Worm (Caenorhabditis elegans) whole organism, young adult: ENCODE data around the gene T09E8.4.

Source experiments
- C06A6.2 ChIP-seq: fragments of 200-800 bp; sonication (Bioruptor generic); conservative IDR thresholded peaks from 2 replicates; pipeline ENCODE4 v1.3.6; 2022; ENCODE audit warnings: missing genetic modification characterization, missing compliant biosample characterization
- F52B5.7 ChIP-seq: sonication (generic microtip); optimal IDR thresholded peaks from 2 replicates; lab custom pipeline; 2016; ENCODE audit warnings: mild to moderate bottlenecking, missing genetic modification characterization, missing compliant biosample characterization
- F55B11.4 ChIP-seq: sonication (generic microtip); optimal IDR thresholded peaks from 2 replicates; lab custom pipeline; 2016; ENCODE audit warnings: missing compliant biosample characterization, missing genetic modification characterization, borderline replicate concordance; ENCODE audit not compliant: insufficient read depth
- T07F8.4 ChIP-seq: sonication (generic microtip); optimal IDR thresholded peaks from 2 replicates; lab custom pipeline; 2016; ENCODE audit warnings: mild to moderate bottlenecking, missing genetic modification characterization, moderate library complexity, missing compliant biosample characterization
- T26A5.8 ChIP-seq: sonication (generic microtip); optimal IDR thresholded peaks from 2 replicates; lab custom pipeline; 2016; ENCODE audit warnings: missing genetic modification characterization, missing compliant biosample characterization
- Y53F4B.3 ChIP-seq: fragments of 200-800 bp; sonication (Bioruptor generic); IDR thresholded peaks from 2 replicates; pipeline ENCODE4 v1.3.6; 2022; ENCODE audit warnings: missing genetic modification reagents, missing genetic modification characterization, missing compliant biosample characterization
- Y53G8AR.9 ChIP-seq: fragments of 200-800 bp; sonication (Bioruptor generic); conservative IDR thresholded peaks from 2 replicates; pipeline ENCODE4 v1.3.6; 2022; ENCODE audit warnings: missing genetic modification reagents, missing genetic modification characterization, missing compliant biosample characterization
- Y95B8A.8 ChIP-seq: fragments of 200-800 bp; sonication (Bioruptor generic); IDR thresholded peaks from 2 replicates; pipeline ENCODE4 v1.3.6; 2022; ENCODE audit warnings: missing genetic modification reagents, missing genetic modification characterization, missing compliant biosample characterization
- ama-1 ChIP-seq, 3 experiments: fragments of 150-350 bp in 1 of 3; sonication (generic microtip) in 2 of 3; optimal IDR thresholded peaks; 2 replicates each; lab custom pipeline; 2014 to 2018; ENCODE audit warnings: missing biosample characterization in 2 of 3, missing genetic modification characterization in 2 of 3, missing genetic modification reagents in 2 of 3
- aptf-2 ChIP-seq: fragments of 200-800 bp; sonication (Bioruptor generic); conservative IDR thresholded peaks from 2 replicates; pipeline ENCODE4 v1.3.6; 2022; ENCODE audit warnings: missing genetic modification reagents, missing genetic modification characterization, missing compliant biosample characterization
- atf-7 ChIP-seq: sonication (generic microtip); optimal IDR thresholded peaks from 2 replicates; lab custom pipeline; 2017; ENCODE audit warnings: mild to moderate bottlenecking, missing genetic modification characterization, missing compliant biosample characterization
- attf-6 ChIP-seq: fragments of 200-800 bp; sonication (Bioruptor generic); IDR thresholded peaks from 2 replicates; pipeline ENCODE4 v1.3.6; 2022; ENCODE audit warnings: missing genetic modification reagents, missing genetic modification characterization, missing compliant biosample characterization
- cebp-1 ChIP-seq, 2 experiments: fragments of 200-800 bp in 1 of 2; sonication (Bioruptor generic) in 1 of 2; sonication (generic microtip) in 1 of 2; IDR thresholded peaks in 1 of 2; optimal IDR thresholded peaks in 1 of 2; 2 replicates each; pipeline versions ENCODE4 v1.3.6 to Lab custom; 2017 to 2022; ENCODE audit warnings: missing compliant biosample characterization in 2 of 2, missing genetic modification characterization in 2 of 2, mild to moderate bottlenecking in 1 of 2, missing genetic modification reagents in 1 of 2, moderate library complexity in 1 of 2
- cebp-2 ChIP-seq: fragments of 200-800 bp; sonication (Bioruptor generic); IDR thresholded peaks from 2 replicates; pipeline ENCODE4 v1.3.6; 2022; ENCODE audit warnings: missing genetic modification characterization, missing compliant biosample characterization
- ceh-91 ChIP-seq: fragments of 200-800 bp; sonication (Bioruptor generic); IDR thresholded peaks from 2 replicates; pipeline ENCODE4 v1.3.6; 2022; ENCODE audit warnings: missing genetic modification reagents, missing genetic modification characterization, missing compliant biosample characterization
- dox-1 ChIP-seq: fragments of 200-800 bp; sonication (Bioruptor generic); IDR thresholded peaks from 2 replicates; pipeline ENCODE4 v1.3.6; 2022; ENCODE audit warnings: missing genetic modification reagents, missing genetic modification characterization, missing compliant biosample characterization
- efl-1 ChIP-seq: fragments of 150-350 bp; optimal IDR thresholded peaks from 2 replicates; lab custom pipeline; 2014; ENCODE audit warnings: missing biosample characterization, missing genetic modification reagents, missing genetic modification characterization
- gei-17 ChIP-seq: fragments of 200-800 bp; sonication (Bioruptor generic); optimal IDR thresholded peaks from 2 replicates; lab custom pipeline; 2018; ENCODE audit warnings: mild to moderate bottlenecking, missing genetic modification characterization, missing compliant biosample characterization
- let-526 ChIP-seq: fragments of 200-800 bp; sonication (Bioruptor generic); IDR thresholded peaks from 2 replicates; pipeline ENCODE4 v1.3.6; 2022; ENCODE audit warnings: missing genetic modification reagents, missing genetic modification characterization, missing compliant biosample characterization
- lin-40 ChIP-seq: sonication (generic microtip); optimal IDR thresholded peaks from 2 replicates; lab custom pipeline; 2016; ENCODE audit warnings: missing genetic modification characterization, mild to moderate bottlenecking, missing compliant biosample characterization, missing genotype, missing genetic modification reagents
- mcd-1 ChIP-seq: fragments of 200-800 bp; sonication (Bioruptor generic); IDR thresholded peaks from 2 replicates; pipeline ENCODE4 v1.3.6; 2022; ENCODE audit warnings: missing genetic modification reagents, missing genetic modification characterization, missing compliant biosample characterization
- mel-28 ChIP-seq: sonication (generic microtip); optimal IDR thresholded peaks from 2 replicates; lab custom pipeline; 2016; ENCODE audit warnings: borderline replicate concordance, mild to moderate bottlenecking, missing genetic modification characterization, missing compliant biosample characterization
- mxl-1 ChIP-seq: sonication (generic microtip); optimal IDR thresholded peaks from 2 replicates; lab custom pipeline; 2016; ENCODE audit warnings: missing genetic modification characterization, missing compliant biosample characterization
- nfyb-1 ChIP-seq: fragments of 200-800 bp; sonication (Bioruptor generic); IDR thresholded peaks from 2 replicates; pipeline ENCODE4 v1.3.6; 2022; ENCODE audit warnings: missing genetic modification reagents, missing genetic modification characterization, missing compliant biosample characterization
- pha-4 ChIP-seq: fragments of 150-350 bp; sonication (generic microtip); optimal IDR thresholded peaks from 2 replicates; lab custom pipeline; 2014; ENCODE audit warnings: missing biosample characterization, missing genetic modification reagents, missing genetic modification characterization
- rcor-1 ChIP-seq: fragments of 200-800 bp; sonication (Bioruptor generic); IDR thresholded peaks from 2 replicates; pipeline ENCODE4 v1.3.6; 2022; ENCODE audit warnings: missing genetic modification reagents, missing genetic modification characterization, missing compliant biosample characterization
- snpc-3.4 ChIP-seq: sonication (generic microtip); optimal IDR thresholded peaks from 2 replicates; lab custom pipeline; 2017; ENCODE audit warnings: missing genetic modification characterization, mild to moderate bottlenecking, missing compliant biosample characterization, antibody characterized with exemption, moderate library complexity, missing genotype, missing genetic modification reagents
- somi-1 ChIP-seq: fragments of 200-800 bp; sonication (Bioruptor generic); optimal IDR thresholded peaks from 2 replicates; lab custom pipeline; 2018; ENCODE audit warnings: mild to moderate bottlenecking, missing genetic modification characterization, missing compliant biosample characterization
- tbp1 ChIP-seq: fragments of 200-800 bp; sonication (Bioruptor generic); optimal IDR thresholded peaks from 2 replicates; lab custom pipeline; 2018; ENCODE audit warnings: mild to moderate bottlenecking, missing genetic modification characterization, missing compliant biosample characterization
- tbx-9 ChIP-seq: sonication (generic microtip); optimal IDR thresholded peaks from 2 replicates; lab custom pipeline; 2016; ENCODE audit warnings: borderline replicate concordance, missing genetic modification characterization, inconsistent platforms, missing compliant biosample characterization
- tlf-1 ChIP-seq: fragments of 200-800 bp; sonication (Bioruptor generic); optimal IDR thresholded peaks from 2 replicates; lab custom pipeline; 2018; ENCODE audit warnings: mild to moderate bottlenecking, missing genetic modification characterization, missing compliant biosample characterization
- unc-62 ChIP-seq: fragments of 150-350 bp; optimal IDR thresholded peaks from 2 replicates; lab custom pipeline; 2014; ENCODE audit warnings: missing biosample characterization, missing genetic modification reagents, missing genetic modification characterization
- xnd-1 ChIP-seq: sonication (generic microtip); optimal IDR thresholded peaks from 2 replicates; lab custom pipeline; 2016; ENCODE audit warnings: missing genotype, missing genetic modification reagents, missing genetic modification characterization, missing compliant biosample characterization
- ztf-18 ChIP-seq: sonication (generic microtip); optimal IDR thresholded peaks from 2 replicates; lab custom pipeline; 2016; ENCODE audit warnings: missing genotype, mild to moderate bottlenecking, missing genetic modification characterization, missing compliant biosample characterization
- ztf-22 ChIP-seq: fragments of 200-800 bp; sonication (Bioruptor generic); optimal IDR thresholded peaks from 2 replicates; lab custom pipeline; 2018; ENCODE audit warnings: mild to moderate bottlenecking, missing genetic modification characterization, moderate library complexity, missing compliant biosample characterization
- ztf-26 ChIP-seq: sonication (generic microtip); optimal IDR thresholded peaks from 2 replicates; lab custom pipeline; 2017; ENCODE audit warnings: missing genetic modification characterization, missing compliant biosample characterization
- ztf-28 ChIP-seq: fragments of 200-800 bp; sonication (Bioruptor generic); IDR thresholded peaks from 2 replicates; pipeline ENCODE4 v1.3.6; 2022; ENCODE audit warnings: missing genetic modification reagents, missing genetic modification characterization, missing compliant biosample characterization

T09E8.4 gene

DNA sequence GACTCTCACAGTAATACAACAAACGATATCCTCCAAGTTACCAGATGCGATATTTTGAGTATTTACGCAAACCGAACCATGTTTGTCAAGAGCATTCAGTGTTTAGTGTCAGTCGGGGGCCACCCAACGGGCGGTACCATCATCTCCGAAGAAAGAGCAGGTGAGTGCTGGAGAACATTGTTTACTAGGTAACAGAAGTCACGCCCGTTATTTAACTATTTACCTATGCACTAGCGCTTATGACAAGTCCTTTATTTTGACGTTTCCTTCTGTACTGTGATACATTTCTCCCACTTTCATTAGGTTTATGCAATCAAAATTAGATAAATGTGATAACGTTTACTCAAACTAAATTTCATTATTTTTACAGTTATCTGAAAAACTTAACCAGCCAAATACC is 25.5 kb upstream of the T09E8.4 start, which contains the start of gene F57B1.6:
Gene F57B1.6, plus strand, starts transcription at position 79 of the 400 bp plus-strand sequence.
- TF ChIP-seq pha-4 (tag; lab: Kevin White, UChicago): no peak
- no peak for TF ChIP-seq mxl-1
- no peak for TF ChIP-seq T07F8.4 (tag; lab: Kevin White, UChicago)
- no peak for TF ChIP-seq ama-1 (optimal IDR thresholded peaks at IDR 0.05; lab: Kevin White, UChicago)
- no peak for TF ChIP-seq ama-1 (GFP tag; optimal IDR thresholded peaks at IDR 0.05; lab: Kevin White, UChicago)

DNA sequence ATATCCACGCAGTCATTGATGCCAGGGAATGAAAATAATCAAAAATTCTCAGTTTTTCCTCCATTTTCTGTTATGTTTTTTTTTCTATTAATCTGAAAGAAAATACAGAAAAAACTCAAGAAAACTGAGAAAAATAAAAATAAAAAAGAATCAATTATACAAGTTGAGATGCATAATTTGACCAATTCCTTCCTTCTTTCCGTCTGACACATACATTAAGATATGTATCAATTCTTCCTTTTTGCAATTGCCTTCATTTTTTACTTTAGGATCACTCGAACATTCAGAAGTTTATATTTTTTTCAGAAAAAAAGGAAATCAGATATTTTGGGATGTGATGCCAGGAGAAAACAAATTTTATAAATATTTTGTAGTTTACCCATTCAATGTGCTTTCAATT is 23.4 kb upstream of the T09E8.4 start, which contains the start of gene F57B1.5:
Gene F57B1.5, plus strand, starts transcription at position 301 of the 400 bp plus-strand sequence.
- no peak for TF ChIP-seq efl-1 (GFP tag; lab: Kevin White, UChicago)
- TF ChIP-seq attf-6 (GFP tag; lab: Robert Waterston, UW): no peak
- no peak for TF ChIP-seq snpc-3.4 (tag; lab: Kevin White, UChicago)
- no peak for TF ChIP-seq ztf-22
- no peak for TF ChIP-seq unc-62 (GFP tag; lab: Kevin White, UChicago)
- no peak for TF ChIP-seq let-526 (GFP tag; lab: Robert Waterston, UW)
- TF ChIP-seq Y95B8A.8 (GFP tag; lab: Robert Waterston, UW): no peak
- no peak for TF ChIP-seq C06A6.2
- no peak for TF ChIP-seq nfyb-1 (GFP tag; lab: Robert Waterston, UW)
- no peak for TF ChIP-seq T26A5.8 (tag; lab: Kevin White, UChicago)
- no peak for TF ChIP-seq ztf-18 (tag; lab: Kevin White, UChicago)
- TF ChIP-seq cebp-1 (GFP tag; IDR thresholded peaks at IDR 0.05; lab: Robert Waterston, UW): no peak
- no peak for TF ChIP-seq cebp-1 (tag; optimal IDR thresholded peaks at IDR 0.05; lab: Kevin White, UChicago)
- no peak for TF ChIP-seq tlf-1 (GFP tag; lab: Kevin White, UChicago)
- TF ChIP-seq ceh-91 (GFP tag; lab: Robert Waterston, UW): no peak
- TF ChIP-seq Y53G8AR.9 (GFP tag; lab: Robert Waterston, UW): no peak

DNA sequence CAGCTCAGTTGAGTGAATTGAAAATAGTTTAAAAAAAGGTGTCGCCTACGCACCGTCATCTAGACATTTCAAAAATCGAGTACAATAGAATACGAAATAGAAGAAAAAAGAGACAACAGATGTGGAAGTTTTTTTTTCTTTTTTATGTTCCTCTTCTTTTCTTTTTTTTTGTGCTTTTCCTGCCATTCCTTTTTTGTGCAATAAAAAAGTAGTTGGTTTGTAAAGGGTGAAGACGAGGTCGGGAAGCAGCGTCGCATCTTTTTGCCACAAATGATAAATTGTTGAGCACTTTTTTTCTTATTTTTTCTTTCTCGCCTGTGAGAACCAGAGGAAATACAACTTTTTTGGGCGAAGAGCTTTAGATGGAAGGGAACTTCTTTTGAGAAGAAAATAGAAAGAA is 22.5 kb upstream of the T09E8.4 start:
- TF ChIP-seq gei-17 (GFP tag; lab: Kevin White, UChicago) (no peak), Y53F4B.3 (GFP tag; lab: Robert Waterston, UW) (no peak), ztf-28 (GFP tag; lab: Robert Waterston, UW) (no peak), tbp1 (GFP tag; lab: Kevin White, UChicago) (no peak), tbx-9 (tag; lab: Kevin White, UChicago) (no peak), ceh-91 (GFP tag; lab: Robert Waterston, UW) (no peak), F55B11.4 (tag; lab: Kevin White, UChicago) (no peak), aptf-2 (GFP tag; lab: Robert Waterston, UW) (no peak), atf-7 (tag; lab: Kevin White, UChicago) (no peak), F52B5.7 (no peak), rcor-1 (no peak), xnd-1 (tag; lab: Kevin White, UChicago) (no peak), mel-28 (tag; lab: Kevin White, UChicago) (no peak), dox-1 (GFP tag; lab: Robert Waterston, UW) (no peak), mxl-1 (no peak)

DNA sequence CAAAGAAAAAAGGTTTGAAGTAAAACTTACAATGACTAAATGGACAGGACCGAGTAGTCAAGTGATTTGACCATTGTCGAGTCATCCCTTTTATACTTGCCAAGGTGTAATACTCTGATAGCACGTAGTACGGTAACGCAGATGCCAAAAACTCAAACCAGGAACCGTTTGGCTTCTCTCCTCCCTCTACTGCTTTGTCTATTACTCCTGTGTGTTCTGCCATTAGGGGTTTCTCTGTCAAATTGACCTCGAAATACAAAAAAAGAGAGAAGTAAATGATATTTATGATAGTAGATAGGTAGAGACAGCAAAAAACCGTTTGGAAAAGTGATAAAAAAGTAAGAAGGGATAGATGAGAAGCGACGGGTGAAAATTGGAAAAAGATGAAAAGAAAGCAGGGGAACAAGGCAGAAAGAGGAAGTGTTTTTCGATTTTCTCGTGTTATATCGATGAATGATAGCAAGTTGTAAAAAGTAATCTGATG is 18.1 kb upstream of the T09E8.4 start, which contains the start of the genes col-159 and col-160:
Gene col-159, minus strand, starts transcription at position 51 of the 484 bp plus-strand sequence.
Gene col-160, minus strand, starts transcription at position 63 of the 484 bp plus-strand sequence.
- TF ChIP-seq mcd-1 (GFP tag; lab: Robert Waterston, UW): no peak
- TF ChIP-seq cebp-2 (GFP tag; lab: Robert Waterston, UW): no peak
- peak; percentile 75 for TF ChIP-seq ztf-26 (tag; lab: Kevin White, UChicago)
- TF ChIP-seq somi-1 (GFP tag; lab: Kevin White, UChicago): peak; percentile 71
- TF ChIP-seq lin-40: peak; percentile 58
